Fruit fly (Drosophila melanogaster): ENCODE data around the gene foxo.

- TF ChIP-seq CG3032 (tag; optimal IDR thresholded peaks at IDR 0.05) (no peak), Hr39 (GFP tag; optimal IDR thresholded peaks at IDR 0.05) (no peak), Lpt (GFP tag; optimal IDR thresholded peaks at IDR 0.05) (no peak), achi (GFP tag; optimal IDR thresholded peaks at IDR 0.05) (no peak), salr (GFP tag; optimal IDR thresholded peaks at IDR 0.05) (no peak), Ets21C (GFP tag; optimal IDR thresholded peaks at IDR 0.05) (no peak), Eip93F (GFP tag; optimal IDR thresholded peaks at IDR 0.05) (no peak), Hr38 (GFP tag; optimal IDR thresholded peaks at IDR 0.05) (no peak), CG7368 (GFP tag; optimal IDR thresholded peaks at IDR 0.05) (no peak)
Observed at dm6 chr3R:14088157-14088556, 31.4 kb downstream of the foxo start.
